Worm (Caenorhabditis elegans) whole organism, L4 larva: Measurements from ENCODE around the gene egl-15.

Experiments
- R02D3.7 ChIP-seq: fragments of 150-350 bp; sonication (generic microtip); optimal IDR thresholded peaks from 3 replicates; lab custom pipeline; 2014; ENCODE audit warnings: missing biosample characterization, missing genetic modification characterization
- nhr-6 ChIP-seq: fragments of 150-350 bp; optimal IDR thresholded peaks from 2 replicates; lab custom pipeline; 2014; ENCODE audit warnings: missing biosample characterization, missing genetic modification characterization
- zfp-2 ChIP-seq: sonication (generic microtip); optimal IDR thresholded peaks from 2 replicates; lab custom pipeline; 2016; ENCODE audit warnings: mild to moderate bottlenecking, missing genetic modification characterization, missing compliant biosample characterization
- ztf-11 ChIP-seq: fragments of 150-350 bp; optimal IDR thresholded peaks from 2 replicates; lab custom pipeline; 2014; ENCODE audit warnings: missing biosample characterization, missing genetic modification characterization

DNA sequence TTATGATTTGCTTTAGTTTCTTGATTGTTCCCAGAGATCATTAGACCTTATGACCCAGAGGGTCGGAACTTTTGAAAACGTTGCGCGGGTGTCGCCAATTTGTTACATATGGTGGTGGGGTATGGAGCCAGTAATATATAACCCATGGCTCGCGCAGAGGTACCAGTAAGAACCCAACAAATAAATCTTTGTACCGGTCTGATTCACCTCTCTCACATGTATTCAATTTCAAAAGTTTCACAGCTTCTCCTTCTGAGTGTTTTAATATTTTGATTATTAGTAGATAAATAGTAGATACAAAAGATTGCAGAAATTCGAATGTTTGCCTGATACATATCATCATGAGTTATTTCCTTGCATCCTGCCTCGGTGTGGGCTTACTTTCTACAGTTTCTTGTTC lies at the start of gene egl-15:
- TF ChIP-seq R02D3.7 (tag; lab: Kevin White, UChicago) (no peak), zfp-2 (tag; lab: Kevin White, UChicago) (no peak), ztf-11 (tag; lab: Kevin White, UChicago) (no peak), nhr-6 (no peak)
